Worm (Caenorhabditis elegans): ENCODE results near the gene unc-103.

Gene unc-103

DNA sequence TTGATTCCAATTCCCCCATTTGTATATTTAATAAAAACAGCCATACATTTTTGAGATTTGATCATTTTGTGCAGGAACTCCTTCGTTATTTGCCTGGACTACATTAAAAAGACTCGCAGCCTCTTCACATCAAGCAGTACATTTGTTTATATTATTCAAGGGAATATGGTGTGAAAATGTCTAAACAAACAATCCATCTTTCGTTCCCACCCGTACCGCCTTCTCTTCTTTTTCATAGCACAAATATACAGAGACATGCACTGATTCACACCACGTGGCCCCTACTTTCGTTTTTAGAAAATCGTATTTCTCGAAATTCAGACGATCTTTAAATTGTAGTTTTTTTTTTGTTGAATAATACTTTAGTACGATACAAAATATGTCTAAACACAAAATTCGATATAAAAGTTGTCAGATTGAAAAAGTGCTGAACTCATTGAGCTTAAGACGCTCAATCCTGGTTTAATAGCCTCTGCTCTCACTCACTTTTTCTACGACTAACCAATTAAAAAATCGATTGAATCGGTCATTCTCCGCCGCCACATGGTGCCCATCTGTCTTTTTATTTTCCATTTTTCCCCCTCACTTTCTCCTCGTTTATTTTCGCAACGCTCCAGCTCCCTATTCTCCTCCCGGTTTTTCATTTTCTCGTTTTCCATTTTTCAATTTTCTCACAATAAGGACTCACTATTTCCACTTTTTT is 80.3 kb downstream of the unc-103 start:
- TF ChIP-seq unc-39 (tag; optimal IDR thresholded peaks at IDR 0.05), result no peak
- TF ChIP-seq pha-4 (GFP tag; IDR thresholded peaks at IDR 0.05), result peak; percentile 67; the same call in 1 of the 2 replicates
- TF ChIP-seq pha-4 (tag; optimal IDR thresholded peaks at IDR 0.05), result peak; percentile 7
- no peak for TF ChIP-seq ceh-44 (GFP tag; IDR thresholded peaks at IDR 0.05)
- TF ChIP-seq hif-1 (tag; optimal IDR thresholded peaks at IDR 0.05), result peak in 1 of 2 experiments; percentile 63
- TF ChIP-seq Y48G9A.11 (GFP tag; IDR thresholded peaks at IDR 0.05), result peak; percentile 77
- TF ChIP-seq nhr-41 (GFP tag; IDR thresholded peaks at IDR 0.05), result no peak; the same call in 1 of the 2 replicates
- no peak for TF ChIP-seq zag-1 (tag; optimal IDR thresholded peaks at IDR 0.05)
- peak in 1 of 2 experiments; percentile 75 for TF ChIP-seq unc-62 (GFP tag; optimal IDR thresholded peaks at IDR 0.05 in 1 of 2)
- no peak for TF ChIP-seq unc-62 (tag; optimal IDR thresholded peaks at IDR 0.05)
- no peak for TF ChIP-seq set-16 (GFP tag; IDR thresholded peaks at IDR 0.05)
- TF ChIP-seq snpc-1.2 (GFP tag; IDR thresholded peaks at IDR 0.05), result peak; percentile 71
- no peak for TF ChIP-seq daf-8 (GFP tag; IDR thresholded peaks at IDR 0.05)
- no peak for TF ChIP-seq ZK337.2 (GFP tag; IDR thresholded peaks at IDR 0.05)
- peak; percentile 24 for TF ChIP-seq unc-130 (GFP tag; optimal IDR thresholded peaks at IDR 0.05)
- TF ChIP-seq lin-1 (GFP tag; IDR thresholded peaks at IDR 0.05), result peak; percentile 57
- TF ChIP-seq aly-2 (tag; optimal IDR thresholded peaks at IDR 0.05), result no peak
- peak; percentile 42 for TF ChIP-seq duxl-1 (tag; optimal IDR thresholded peaks at IDR 0.05; ENCODE audit: poor library complexity)
- peak; percentile 76 for TF ChIP-seq mep-1 (tag; optimal IDR thresholded peaks at IDR 0.05)
- TF ChIP-seq dmd-9 (GFP tag; IDR thresholded peaks at IDR 0.05), result no peak
- TF ChIP-seq lsy-2 (tag; optimal IDR thresholded peaks at IDR 0.05), result peak; percentile 10 to 81
- TF ChIP-seq daf-16 (GFP tag; optimal IDR thresholded peaks at IDR 0.05), result peak; percentile 33 to 62
- TF ChIP-seq daf-16 (tag; optimal IDR thresholded peaks at IDR 0.05), result peak; percentile 59
- TF ChIP-seq dmd-6 (GFP tag; IDR thresholded peaks at IDR 0.05), result peak; percentile 30; the same call in 1 of the 2 replicates
- TF ChIP-seq ces-1 (GFP tag; optimal IDR thresholded peaks at IDR 0.05), result peak; percentile 38
- TF ChIP-seq T20F7.1 (GFP tag; optimal IDR thresholded peaks at IDR 0.05), result peak; percentile 75
- TF ChIP-seq F26F4.8 (GFP tag; conservative IDR thresholded peaks at IDR 0.05), result no peak
- no peak for TF ChIP-seq nhr-77 (tag; optimal IDR thresholded peaks at IDR 0.05)
- peak; percentile 80 for TF ChIP-seq mes-2 (tag; optimal IDR thresholded peaks at IDR 0.05; ENCODE audit: poor library complexity, severe bottlenecking)
- TF ChIP-seq hlh-30 (tag; optimal IDR thresholded peaks at IDR 0.05; ENCODE audit: insufficient read depth), result peak; percentile 37
- TF ChIP-seq php-3 (GFP tag; IDR thresholded peaks at IDR 0.05), result peak; percentile 36
- peak; percentile 54 for TF ChIP-seq Y5F2A.4 (GFP tag; optimal IDR thresholded peaks at IDR 0.05)
- TF ChIP-seq madf-9 (GFP tag; conservative IDR thresholded peaks at IDR 0.05), result 0 out of 2 replicates have a peak, but pooled peaks have one; percentile 16
- TF ChIP-seq jun-1 (tag; optimal IDR thresholded peaks at IDR 0.05), result peak; percentile 63
- TF ChIP-seq egl-43 (GFP tag; IDR thresholded peaks at IDR 0.05), result no peak
- no peak for TF ChIP-seq lin-15B (tag; optimal IDR thresholded peaks at IDR 0.05)
- TF ChIP-seq hmg-1.1 (GFP tag; IDR thresholded peaks at IDR 0.05), result peak; percentile 52
- TF ChIP-seq mdl-1 (tag; optimal IDR thresholded peaks at IDR 0.05), result peak in 1 of 2 experiments; percentile 15
- TF ChIP-seq zip-2 (tag; optimal IDR thresholded peaks at IDR 0.05), result peak; percentile 49
- no peak for TF ChIP-seq ztf-11 (tag; optimal IDR thresholded peaks at IDR 0.05)
- peak; percentile 69 for TF ChIP-seq attf-4 (tag; optimal IDR thresholded peaks at IDR 0.05)
- TF ChIP-seq ceh-32 (tag; optimal IDR thresholded peaks at IDR 0.05; ENCODE audit: poor library complexity), result no peak
- no peak for TF ChIP-seq zip-11 (GFP tag; IDR thresholded peaks at IDR 0.05)
- TF ChIP-seq mdt-29 (GFP tag; IDR thresholded peaks at IDR 0.05), result 0 out of 2 replicates have a peak, but pooled peaks have one; percentile 51
- TF ChIP-seq lin-29 (GFP tag; IDR thresholded peaks at IDR 0.05), result no peak
- no peak for TF ChIP-seq nhr-28 (tag; optimal IDR thresholded peaks at IDR 0.05)
- TF ChIP-seq pqm-1 (tag; optimal IDR thresholded peaks at IDR 0.05), result peak; percentile 11
- TF ChIP-seq madf-5 (GFP tag; IDR thresholded peaks at IDR 0.05), result no peak
- no peak for TF ChIP-seq nhr-25 (tag; optimal IDR thresholded peaks at IDR 0.05; ENCODE audit: borderline replicate concordance, insufficient read depth)

Measured in whole organism, L4 larva.